Worm (Caenorhabditis elegans): ENCODE measurements around the gene F10A3.12.

The F10A3.12 gene

ce11 chrV:16174109-16174508, 10.3 kb downstream of the F10A3.12 start:
- TF ChIP-seq him-1 (tag; optimal IDR thresholded peaks at IDR 0.05) (no peak), dao-5 (tag; optimal IDR thresholded peaks at IDR 0.05) (no peak), W03F9.2 (tag; optimal IDR thresholded peaks at IDR 0.05) (no peak)

ce11 chrV:16175227-16175626, 11.4 kb downstream of the F10A3.12 start:
- TF ChIP-seq dao-5 (tag; optimal IDR thresholded peaks at IDR 0.05) (no peak), him-1 (tag; optimal IDR thresholded peaks at IDR 0.05) (no peak), W03F9.2 (tag; optimal IDR thresholded peaks at IDR 0.05) (no peak)

ce11 chrV:16175757-16176156, 11.9 kb downstream of the F10A3.12 start, which contains the start of gene cyp-33D1:
Gene cyp-33D1, minus strand, starts transcription at chrV:16175857.
- no peak for TF ChIP-seq dao-5 (tag; optimal IDR thresholded peaks at IDR 0.05)
- TF ChIP-seq W03F9.2 (tag; optimal IDR thresholded peaks at IDR 0.05) = no peak
- TF ChIP-seq him-1 (tag; optimal IDR thresholded peaks at IDR 0.05) = no peak

- TF ChIP-seq W03F9.2 (tag; optimal IDR thresholded peaks at IDR 0.05) (no peak), dao-5 (tag; optimal IDR thresholded peaks at IDR 0.05) (no peak), him-1 (tag; optimal IDR thresholded peaks at IDR 0.05) (no peak)
Measured at ce11 chrV:16180350-16180749, 16.5 kb downstream of the F10A3.12 start, which contains the start of gene str-106. Gene str-106, plus strand, starts transcription at chrV:16180650.

ce11 chrV:16182110-16182509, 18.3 kb downstream of the F10A3.12 start, which contains the start of gene srz-13:
Gene srz-13, plus strand, starts transcription at chrV:16182410.
- TF ChIP-seq dao-5 (tag; optimal IDR thresholded peaks at IDR 0.05) = no peak
- no peak for TF ChIP-seq W03F9.2 (tag; optimal IDR thresholded peaks at IDR 0.05)
- TF ChIP-seq him-1 (tag; optimal IDR thresholded peaks at IDR 0.05) = no peak

ce11 chrV:16182918-16183317, 19.1 kb downstream of the F10A3.12 start, which contains the start of gene srh-277:
Gene srh-277, plus strand, starts transcription at chrV:16183218.
- no peak for TF ChIP-seq dao-5 (tag; optimal IDR thresholded peaks at IDR 0.05)
- TF ChIP-seq him-1 (tag; optimal IDR thresholded peaks at IDR 0.05) = no peak
- TF ChIP-seq W03F9.2 (tag; optimal IDR thresholded peaks at IDR 0.05) = no peak

- TF ChIP-seq dao-5 (tag; optimal IDR thresholded peaks at IDR 0.05) = no peak
- TF ChIP-seq him-1 (tag; optimal IDR thresholded peaks at IDR 0.05) = no peak
- no peak for TF ChIP-seq W03F9.2 (tag; optimal IDR thresholded peaks at IDR 0.05)
Measured at ce11 chrV:16183357-16183756, 19.5 kb downstream of the F10A3.12 start, which contains the start of gene srz-14. Gene srz-14, plus strand, starts transcription at chrV:16183657.

- no peak for TF ChIP-seq W03F9.2 (tag; optimal IDR thresholded peaks at IDR 0.05)
- no peak for TF ChIP-seq him-1 (tag; optimal IDR thresholded peaks at IDR 0.05)
- no peak for TF ChIP-seq dao-5 (tag; optimal IDR thresholded peaks at IDR 0.05)
Measured at ce11 chrV:16190485-16190884, 26.7 kb downstream of the F10A3.12 start, which contains the start of gene srh-281. Gene srh-281, plus strand, starts transcription at chrV:16190785.

ce11 chrV:16192114-16192513, 28.3 kb downstream of the F10A3.12 start, which contains the start of gene srh-279:
Gene srh-279, plus strand, starts transcription at chrV:16192414.
- TF ChIP-seq him-1 (tag; optimal IDR thresholded peaks at IDR 0.05) (no peak), W03F9.2 (tag; optimal IDR thresholded peaks at IDR 0.05) (no peak), dao-5 (tag; optimal IDR thresholded peaks at IDR 0.05) (no peak)

- TF ChIP-seq W03F9.2 (tag; optimal IDR thresholded peaks at IDR 0.05) (no peak), him-1 (tag; optimal IDR thresholded peaks at IDR 0.05) (no peak), dao-5 (tag; optimal IDR thresholded peaks at IDR 0.05) (no peak)
Measured at ce11 chrV:16194639-16195038, 30.8 kb downstream of the F10A3.12 start, which contains the start of gene rabr-4. Gene rabr-4, plus strand, starts transcription at chrV:16194939.

- no peak for TF ChIP-seq him-1 (tag; optimal IDR thresholded peaks at IDR 0.05)
- TF ChIP-seq W03F9.2 (tag; optimal IDR thresholded peaks at IDR 0.05) = no peak
- TF ChIP-seq dao-5 (tag; optimal IDR thresholded peaks at IDR 0.05) = no peak
Measured at ce11 chrV:16195379-16195778, 31.6 kb downstream of the F10A3.12 start, which contains the start of gene rabr-3. Gene rabr-3, plus strand, starts transcription at chrV:16195679.

ce11 chrV:16198016-16198415, 34.2 kb downstream of the F10A3.12 start, which contains the start of gene F11A5.5:
Gene F11A5.5, plus strand, starts transcription at chrV:16198316.
- TF ChIP-seq dao-5 (tag; optimal IDR thresholded peaks at IDR 0.05) (no peak), W03F9.2 (tag; optimal IDR thresholded peaks at IDR 0.05) (no peak), him-1 (tag; optimal IDR thresholded peaks at IDR 0.05) (no peak)

ce11 chrV:16201730-16202129, 37.9 kb downstream of the F10A3.12 start, which contains the start of gene F11A5.17:
Gene F11A5.17, plus strand, starts transcription at chrV:16202030.
- TF ChIP-seq dao-5 (tag; optimal IDR thresholded peaks at IDR 0.05) = no peak
- no peak for TF ChIP-seq him-1 (tag; optimal IDR thresholded peaks at IDR 0.05)
- no peak for TF ChIP-seq W03F9.2 (tag; optimal IDR thresholded peaks at IDR 0.05)

- TF ChIP-seq dao-5 (tag; optimal IDR thresholded peaks at IDR 0.05) (no peak), W03F9.2 (tag; optimal IDR thresholded peaks at IDR 0.05) (no peak), him-1 (tag; optimal IDR thresholded peaks at IDR 0.05) (no peak)
Measured at ce11 chrV:16202618-16203017, 38.8 kb downstream of the F10A3.12 start, which contains the start of gene F11A5.18. Gene F11A5.18, plus strand, starts transcription at chrV:16202918.

ce11 chrV:16204888-16205287, 41.1 kb downstream of the F10A3.12 start, which contains the start of gene irld-26:
Gene irld-26, plus strand, starts transcription at chrV:16205188.
- no peak for TF ChIP-seq W03F9.2 (tag; optimal IDR thresholded peaks at IDR 0.05)
- TF ChIP-seq dao-5 (tag; optimal IDR thresholded peaks at IDR 0.05) = no peak
- no peak for TF ChIP-seq him-1 (tag; optimal IDR thresholded peaks at IDR 0.05)
